Worm (Caenorhabditis elegans) whole organism, midembryonic: Measurements from ENCODE around the gene copb-2.

Experiments
- T22C8.4 ChIP-seq: fragments of 200-800 bp; sonication (Bioruptor generic); IDR thresholded peaks from 2 replicates; pipeline ENCODE4 v1.3.6; 2022; ENCODE audit warnings: missing genetic modification characterization, missing compliant biosample characterization
- cog-1 ChIP-seq: sonication (generic microtip); optimal IDR thresholded peaks from 2 replicates; lab custom pipeline; 2016; ENCODE audit warnings: missing genetic modification characterization, missing compliant biosample characterization
- flt-1 ChIP-seq: fragments of 200-800 bp; sonication (Bioruptor generic); IDR thresholded peaks from 2 replicates; pipeline ENCODE4 v1.3.6; 2022; ENCODE audit warnings: missing genetic modification characterization, missing compliant biosample characterization
- klf-2 ChIP-seq: fragments of 200-800 bp; sonication (Bioruptor generic); conservative IDR thresholded peaks from 2 replicates; pipeline ENCODE4 v1.3.6; 2022; ENCODE audit warnings: missing genetic modification reagents, missing genetic modification characterization, missing compliant biosample characterization
- med-1 ChIP-seq: sonication (generic microtip); optimal IDR thresholded peaks from 2 replicates; lab custom pipeline; 2017; ENCODE audit warnings: missing genetic modification characterization, mild to moderate bottlenecking, missing compliant biosample characterization, antibody characterized with exemption, missing genetic modification reagents; ENCODE audit not compliant: insufficient read depth
- ref-1 ChIP-seq: fragments of 200-800 bp; sonication (Bioruptor generic); conservative IDR thresholded peaks from 2 replicates; pipeline ENCODE4 v1.3.6; 2022; ENCODE audit warnings: missing genetic modification reagents, missing genetic modification characterization, missing compliant biosample characterization
- tab-1 ChIP-seq: fragments of 200-800 bp; sonication (Bioruptor generic); IDR thresholded peaks from 2 replicates; pipeline ENCODE4 v1.3.6; 2022; ENCODE audit warnings: missing genetic modification characterization, missing compliant biosample characterization
- ztf-23 ChIP-seq: fragments of 200-800 bp; sonication (Bioruptor generic); IDR thresholded peaks from 2 replicates; pipeline ENCODE4 v1.3.6; 2022; ENCODE audit warnings: missing genetic modification reagents, missing genetic modification characterization, missing compliant biosample characterization
- ztf-29 ChIP-seq: fragments of 200-800 bp; sonication (Bioruptor generic); IDR thresholded peaks from 2 replicates; pipeline ENCODE4 v1.3.6; 2022; ENCODE audit warnings: missing genetic modification reagents, missing genetic modification characterization, missing compliant biosample characterization

Gene copb-2

DNA sequence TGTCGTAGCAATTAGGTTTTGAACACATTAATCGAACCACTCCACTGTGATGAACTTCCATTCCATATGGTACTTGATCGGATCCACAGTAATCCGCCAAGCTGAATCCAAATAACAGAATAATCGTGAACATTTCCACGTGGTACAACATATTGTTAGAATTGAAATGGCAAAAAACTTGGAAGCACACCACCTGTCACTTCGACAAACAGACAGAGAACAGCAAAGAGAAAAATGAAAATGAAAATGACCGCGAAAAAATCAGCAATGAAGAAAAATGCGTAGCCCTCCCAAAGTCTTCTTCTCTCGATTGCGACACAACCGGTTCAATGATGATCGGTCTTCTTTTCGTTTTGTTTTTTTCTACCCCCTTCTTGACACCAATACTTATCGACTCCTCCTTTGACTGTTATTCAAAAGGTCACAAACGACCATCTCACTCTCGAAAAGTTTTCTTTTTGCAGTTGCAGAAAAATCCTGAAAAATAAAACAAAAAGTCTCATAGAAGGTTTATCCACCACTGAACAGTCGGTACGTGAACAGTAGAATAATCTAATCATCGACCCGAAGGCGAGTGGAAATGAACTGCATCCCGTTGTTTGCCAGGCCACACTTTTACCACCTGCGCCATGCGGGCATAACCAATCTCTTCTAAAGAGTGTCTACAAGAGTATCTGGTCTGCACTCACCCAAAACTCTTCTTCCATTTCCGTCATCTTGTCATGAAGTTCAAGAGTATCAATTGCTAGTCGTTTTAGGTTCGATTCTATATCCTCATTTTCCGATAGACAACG, 17.8 kb downstream of the copb-2 start, which contains the start of gene wrt-3:
Gene wrt-3, minus strand, starts transcription at position 322 of the 794 bp plus-strand sequence.
- TF ChIP-seq klf-2 (no peak; the same call in 1 of the 2 replicates), med-1 (GFP tag; lab: Kevin White, UChicago) (peak; percentile 89), tab-1 (GFP tag; lab: Robert Waterston, UW) (peak; percentile 98), ztf-23 (GFP tag; lab: Robert Waterston, UW) (peak; percentile 96), ref-1 (GFP tag; lab: Robert Waterston, UW) (peak; percentile 95), flt-1 (GFP tag; lab: Robert Waterston, UW) (peak; percentile 99), T22C8.4 (GFP tag; lab: Robert Waterston, UW) (peak; percentile 95), cog-1 (tag; lab: Kevin White, UChicago) (peak; percentile 58), ztf-29 (GFP tag; lab: Robert Waterston, UW) (no peak; the same call in 1 of the 2 replicates)

DNA sequence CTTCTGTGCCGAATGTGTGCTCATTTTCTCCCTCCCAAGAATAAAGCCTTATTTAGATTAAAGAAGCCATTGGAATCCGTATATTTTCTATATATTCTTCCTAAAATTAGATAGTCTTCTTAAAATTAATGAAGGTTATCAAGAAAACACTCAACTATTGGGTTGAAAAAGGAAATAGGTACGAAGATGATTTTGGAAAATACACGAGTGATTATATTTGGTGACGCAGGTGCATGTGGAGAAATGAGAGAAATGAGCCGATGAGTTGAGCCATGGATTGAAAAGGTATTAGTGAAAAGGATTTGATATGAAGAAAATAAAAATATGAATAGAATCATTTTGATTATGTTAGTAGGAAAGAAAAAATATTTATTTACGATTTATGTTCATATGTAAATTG, 21.4 kb downstream of the copb-2 start, which contains the start of gene cng-3:
Gene cng-3, minus strand, starts transcription at position 102 of the 400 bp plus-strand sequence.
- no peak for TF ChIP-seq flt-1 (GFP tag; lab: Robert Waterston, UW)
- TF ChIP-seq cog-1 (tag; lab: Kevin White, UChicago): no peak
- TF ChIP-seq ztf-29 (GFP tag; lab: Robert Waterston, UW): no peak
- TF ChIP-seq klf-2: no peak
- no peak for TF ChIP-seq T22C8.4 (GFP tag; lab: Robert Waterston, UW)
- no peak for TF ChIP-seq ref-1 (GFP tag; lab: Robert Waterston, UW)
- no peak for TF ChIP-seq tab-1 (GFP tag; lab: Robert Waterston, UW)
- no peak for TF ChIP-seq ztf-23 (GFP tag; lab: Robert Waterston, UW)
- TF ChIP-seq med-1 (GFP tag; lab: Kevin White, UChicago): no peak

DNA sequence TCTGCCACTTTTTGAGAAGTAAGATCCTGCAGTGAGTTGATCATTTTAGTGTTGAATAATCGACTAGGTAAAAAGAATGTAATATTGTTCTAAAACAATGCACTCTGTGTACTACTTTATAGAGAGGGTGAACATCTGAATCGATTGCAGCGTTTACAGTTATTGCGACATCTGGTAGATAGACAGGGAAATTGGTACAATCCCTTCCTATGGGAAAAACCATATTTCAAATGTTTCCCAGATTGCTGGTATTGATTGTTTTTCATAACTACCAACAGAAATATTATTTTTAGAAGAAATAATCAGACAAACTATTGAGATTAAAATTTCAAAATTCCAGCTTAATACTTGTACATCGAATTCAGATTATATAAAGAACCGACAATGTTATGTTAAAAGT, 25.5 kb downstream of the copb-2 start, which contains the start of gene gadr-2:
Gene gadr-2, minus strand, starts transcription at position 101 of the 400 bp plus-strand sequence.
- TF ChIP-seq tab-1 (GFP tag; lab: Robert Waterston, UW) (no peak), ztf-23 (GFP tag; lab: Robert Waterston, UW) (no peak), ref-1 (GFP tag; lab: Robert Waterston, UW) (no peak), cog-1 (tag; lab: Kevin White, UChicago) (no peak), T22C8.4 (GFP tag; lab: Robert Waterston, UW) (no peak), med-1 (GFP tag; lab: Kevin White, UChicago) (no peak), klf-2 (no peak)

DNA sequence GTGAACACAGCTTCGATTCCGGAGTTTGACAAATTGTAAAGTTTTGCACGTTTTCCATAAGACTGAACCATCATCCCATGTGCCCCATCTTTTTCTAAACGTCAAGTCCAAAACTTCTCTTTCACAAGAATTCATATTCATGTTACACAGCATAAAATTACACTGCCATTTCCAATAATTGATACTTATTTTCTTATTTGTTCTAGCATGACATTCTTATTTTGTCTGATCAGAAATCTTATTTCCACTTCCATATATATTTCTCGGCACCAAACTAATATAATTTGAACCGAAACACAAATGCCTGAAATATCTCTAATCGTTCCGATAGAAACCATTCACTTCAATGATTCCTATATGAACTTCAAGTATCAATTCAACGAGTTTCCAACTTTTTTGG, 26.4 kb downstream of the copb-2 start, which contains the start of gene sru-2:
Gene sru-2, plus strand, starts transcription at position 301 of the 400 bp plus-strand sequence.
- TF ChIP-seq med-1 (GFP tag; lab: Kevin White, UChicago) (no peak), tab-1 (GFP tag; lab: Robert Waterston, UW) (no peak)

DNA sequence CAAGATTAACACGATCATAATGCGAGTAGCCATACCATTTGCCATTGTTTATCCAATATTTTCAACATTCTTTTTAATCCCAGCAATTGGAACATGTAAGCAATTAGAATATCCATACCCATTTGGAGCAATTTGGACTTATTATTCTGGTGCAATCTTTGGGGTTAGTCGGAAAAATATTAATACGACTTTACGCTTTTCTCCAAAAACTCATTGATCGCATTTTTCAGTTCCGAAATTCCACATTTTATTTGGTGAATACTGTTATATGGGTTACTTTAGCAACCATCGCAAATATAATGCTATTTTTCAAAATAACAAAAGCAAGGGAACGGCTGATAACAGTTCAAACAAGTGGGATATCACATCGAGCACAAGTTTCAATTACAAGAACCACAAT, 27.2 kb downstream of the copb-2 start:
- TF ChIP-seq T22C8.4 (GFP tag; lab: Robert Waterston, UW) (no peak), med-1 (GFP tag; lab: Kevin White, UChicago) (no peak), flt-1 (GFP tag; lab: Robert Waterston, UW) (no peak), ztf-23 (GFP tag; lab: Robert Waterston, UW) (no peak), ref-1 (GFP tag; lab: Robert Waterston, UW) (no peak), ztf-29 (GFP tag; lab: Robert Waterston, UW) (no peak), tab-1 (GFP tag; lab: Robert Waterston, UW) (no peak), cog-1 (tag; lab: Kevin White, UChicago) (no peak), klf-2 (no peak)

DNA sequence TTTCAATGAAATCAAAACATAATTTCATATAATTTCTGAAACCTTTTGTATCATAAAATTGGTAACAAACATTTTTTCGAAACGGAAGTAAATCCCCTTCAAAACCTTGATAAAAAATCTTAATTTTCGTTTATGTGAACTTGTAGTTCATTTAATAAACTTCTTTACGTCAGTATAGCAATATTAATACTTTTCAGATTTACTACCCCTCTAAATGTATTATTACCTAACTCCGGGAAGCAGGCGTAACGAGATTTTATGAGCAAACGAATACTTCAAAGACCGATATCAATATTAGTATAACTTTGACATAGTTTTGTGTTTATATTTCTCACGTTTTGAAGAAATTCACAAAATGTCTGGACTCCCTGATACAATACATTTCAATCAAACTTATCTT, 28.8 kb downstream of the copb-2 start, which contains the start of gene sru-1:
Gene sru-1, plus strand, starts transcription at position 301 of the 400 bp plus-strand sequence.
- TF ChIP-seq ref-1 (GFP tag; lab: Robert Waterston, UW): no peak
- TF ChIP-seq flt-1 (GFP tag; lab: Robert Waterston, UW): no peak
- TF ChIP-seq T22C8.4 (GFP tag; lab: Robert Waterston, UW): no peak
- TF ChIP-seq ztf-29 (GFP tag; lab: Robert Waterston, UW): no peak

DNA sequence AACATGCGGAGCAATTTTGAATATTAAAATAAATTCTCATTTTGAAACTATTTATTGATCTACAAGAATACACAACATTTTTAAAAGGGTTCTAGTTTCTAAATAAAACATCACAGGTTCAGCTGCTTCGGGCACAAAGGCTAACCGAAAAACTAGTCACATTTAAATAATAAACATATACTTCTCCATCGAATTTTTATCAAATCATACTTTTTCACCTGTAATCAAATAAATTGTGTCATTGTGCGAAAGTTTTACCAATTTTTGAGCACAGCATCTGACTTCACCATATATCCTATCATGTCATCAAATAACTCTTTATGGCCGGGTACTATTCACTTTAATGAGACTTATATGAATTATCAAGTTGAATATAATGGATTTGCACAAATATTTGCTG, 30.8 kb downstream of the copb-2 start, which contains the start of gene sru-6:
Gene sru-6, plus strand, starts transcription at position 301 of the 400 bp plus-strand sequence.
- no peak for TF ChIP-seq ztf-29 (GFP tag; lab: Robert Waterston, UW)
- TF ChIP-seq flt-1 (GFP tag; lab: Robert Waterston, UW): no peak
- no peak for TF ChIP-seq ref-1 (GFP tag; lab: Robert Waterston, UW)
- TF ChIP-seq cog-1 (tag; lab: Kevin White, UChicago): no peak
- no peak for TF ChIP-seq T22C8.4 (GFP tag; lab: Robert Waterston, UW)
- no peak for TF ChIP-seq klf-2
- no peak for TF ChIP-seq med-1 (GFP tag; lab: Kevin White, UChicago)
- TF ChIP-seq tab-1 (GFP tag; lab: Robert Waterston, UW): no peak
- no peak for TF ChIP-seq ztf-23 (GFP tag; lab: Robert Waterston, UW)

DNA sequence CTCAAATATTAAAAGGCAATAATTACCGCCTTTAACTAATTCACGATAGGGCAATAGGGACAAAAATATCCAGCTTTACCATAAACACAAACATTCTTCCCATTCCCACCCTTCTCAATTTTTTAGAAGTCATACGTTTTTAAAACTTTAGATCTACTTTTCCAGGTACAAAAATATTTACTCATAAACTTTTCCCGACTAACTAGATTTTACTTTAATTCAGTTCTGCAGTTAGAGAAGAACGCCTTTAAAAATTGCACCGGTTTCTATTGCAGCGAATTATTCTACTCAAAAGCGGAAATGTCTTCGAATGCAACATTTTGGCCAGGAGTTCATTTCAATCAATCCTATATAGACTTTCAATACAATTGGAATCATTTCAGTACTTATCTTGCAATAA, 36.8 kb downstream of the copb-2 start, which contains the start of gene sru-3:
Gene sru-3, plus strand, starts transcription at position 301 of the 400 bp plus-strand sequence.
- TF ChIP-seq cog-1 (tag; lab: Kevin White, UChicago) (no peak), T22C8.4 (GFP tag; lab: Robert Waterston, UW) (no peak), tab-1 (GFP tag; lab: Robert Waterston, UW) (no peak), ztf-29 (GFP tag; lab: Robert Waterston, UW) (no peak), ztf-23 (GFP tag; lab: Robert Waterston, UW) (no peak), med-1 (GFP tag; lab: Kevin White, UChicago) (no peak), klf-2 (no peak), ref-1 (GFP tag; lab: Robert Waterston, UW) (no peak), flt-1 (GFP tag; lab: Robert Waterston, UW) (no peak)

DNA sequence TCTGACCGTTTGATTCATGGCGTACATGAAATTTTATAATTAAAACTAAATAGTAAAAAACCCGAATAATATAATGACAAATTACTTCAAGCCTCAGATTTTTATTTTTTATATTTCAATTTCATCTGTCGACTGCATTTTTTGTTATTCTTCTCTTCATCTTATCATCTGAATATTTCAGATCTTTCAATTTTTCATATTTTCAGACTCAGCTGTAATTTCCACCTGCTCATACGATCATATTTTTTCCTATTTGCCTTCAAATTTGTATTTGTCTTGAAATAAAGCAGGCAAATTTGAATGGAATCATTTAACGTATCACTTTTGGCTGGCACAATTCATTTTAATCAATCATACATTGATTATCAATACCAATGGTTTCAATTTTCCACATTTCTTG, 38.6 kb downstream of the copb-2 start, which contains the start of gene sru-4:
Gene sru-4, plus strand, starts transcription at position 301 of the 400 bp plus-strand sequence.
- TF ChIP-seq T22C8.4 (GFP tag; lab: Robert Waterston, UW): no peak
- TF ChIP-seq ref-1 (GFP tag; lab: Robert Waterston, UW): no peak
- no peak for TF ChIP-seq tab-1 (GFP tag; lab: Robert Waterston, UW)
- no peak for TF ChIP-seq med-1 (GFP tag; lab: Kevin White, UChicago)
- no peak for TF ChIP-seq cog-1 (tag; lab: Kevin White, UChicago)
- no peak for TF ChIP-seq ztf-29 (GFP tag; lab: Robert Waterston, UW)
